Worm (Caenorhabditis elegans) whole organism, midembryonic: Measurements from ENCODE around the gene K01A2.5.
"Not testable (repeated sequence)": the region's sequence is repeated elsewhere in the genome, so short reads cannot be mapped to it uniquely, and the experiment has no call there.

Experiments used
- T22C8.4 ChIP-seq: fragments of 200-800 bp; sonication (Bioruptor generic); IDR thresholded peaks from 2 replicates; pipeline ENCODE4 v1.3.6; 2022; ENCODE audit warnings: missing genetic modification characterization, missing compliant biosample characterization
- cog-1 ChIP-seq: sonication (generic microtip); optimal IDR thresholded peaks from 2 replicates; lab custom pipeline; 2016; ENCODE audit warnings: missing genetic modification characterization, missing compliant biosample characterization
- flt-1 ChIP-seq: fragments of 200-800 bp; sonication (Bioruptor generic); IDR thresholded peaks from 2 replicates; pipeline ENCODE4 v1.3.6; 2022; ENCODE audit warnings: missing genetic modification characterization, missing compliant biosample characterization
- klf-2 ChIP-seq: fragments of 200-800 bp; sonication (Bioruptor generic); conservative IDR thresholded peaks from 2 replicates; pipeline ENCODE4 v1.3.6; 2022; ENCODE audit warnings: missing genetic modification reagents, missing genetic modification characterization, missing compliant biosample characterization
- med-1 ChIP-seq: sonication (generic microtip); optimal IDR thresholded peaks from 2 replicates; lab custom pipeline; 2017; ENCODE audit warnings: missing genetic modification characterization, mild to moderate bottlenecking, missing compliant biosample characterization, antibody characterized with exemption, missing genetic modification reagents; ENCODE audit not compliant: insufficient read depth
- ref-1 ChIP-seq: fragments of 200-800 bp; sonication (Bioruptor generic); conservative IDR thresholded peaks from 2 replicates; pipeline ENCODE4 v1.3.6; 2022; ENCODE audit warnings: missing genetic modification reagents, missing genetic modification characterization, missing compliant biosample characterization
- tab-1 ChIP-seq: fragments of 200-800 bp; sonication (Bioruptor generic); IDR thresholded peaks from 2 replicates; pipeline ENCODE4 v1.3.6; 2022; ENCODE audit warnings: missing genetic modification characterization, missing compliant biosample characterization
- ztf-23 ChIP-seq: fragments of 200-800 bp; sonication (Bioruptor generic); IDR thresholded peaks from 2 replicates; pipeline ENCODE4 v1.3.6; 2022; ENCODE audit warnings: missing genetic modification reagents, missing genetic modification characterization, missing compliant biosample characterization
- ztf-29 ChIP-seq: fragments of 200-800 bp; sonication (Bioruptor generic); IDR thresholded peaks from 2 replicates; pipeline ENCODE4 v1.3.6; 2022; ENCODE audit warnings: missing genetic modification reagents, missing genetic modification characterization, missing compliant biosample characterization

Gene K01A2.5

ce11 chrII:307154-307553 is 6.1 kb downstream of the K01A2.5 start, which contains the start of gene K01A2.4:
TSS of gene K01A2.4 (plus strand) at chrII:307454.
- TF ChIP-seq med-1 (GFP tag; lab: Kevin White, UChicago) (no peak), klf-2 (GFP tag; lab: Robert Waterston, UW) (no peak), ref-1 (GFP tag; lab: Robert Waterston, UW) (no peak), ztf-23 (no peak), tab-1 (GFP tag; lab: Robert Waterston, UW) (no peak)

ce11 chrII:312110-312509 is 11.0 kb downstream of the K01A2.5 start, which contains the start of gene mps-2:
TSS of gene mps-2 (minus strand) at chrII:312210.
- TF ChIP-seq cog-1 (tag; lab: Kevin White, UChicago); klf-2 (GFP tag; lab: Robert Waterston, UW); T22C8.4 (GFP tag; lab: Robert Waterston, UW): not testable (repeated sequence)

ce11 chrII:313540-313939 is 12.5 kb downstream of the K01A2.5 start:
- TF ChIP-seq klf-2 (GFP tag; lab: Robert Waterston, UW) (no peak), ztf-23 (no peak), tab-1 (GFP tag; lab: Robert Waterston, UW) (no peak), ztf-29 (GFP tag; lab: Robert Waterston, UW) (no peak), cog-1 (tag; lab: Kevin White, UChicago) (no peak), T22C8.4 (GFP tag; lab: Robert Waterston, UW) (no peak), ref-1 (GFP tag; lab: Robert Waterston, UW) (no peak)

ce11 chrII:319459-319858 is 18.4 kb downstream of the K01A2.5 start, which contains the start of gene far-7:
TSS of gene far-7 (plus strand) at chrII:319789.
- TF ChIP-seq ztf-29 (GFP tag; lab: Robert Waterston, UW): no peak
- TF ChIP-seq tab-1 (GFP tag; lab: Robert Waterston, UW): no peak
- TF ChIP-seq ztf-23: no peak
- TF ChIP-seq med-1 (GFP tag; lab: Kevin White, UChicago): no peak
- TF ChIP-seq T22C8.4 (GFP tag; lab: Robert Waterston, UW): no peak
- TF ChIP-seq ref-1 (GFP tag; lab: Robert Waterston, UW): no peak
- no peak for TF ChIP-seq klf-2 (GFP tag; lab: Robert Waterston, UW)
- no peak for TF ChIP-seq flt-1 (GFP tag; lab: Robert Waterston, UW)
- TF ChIP-seq cog-1 (tag; lab: Kevin White, UChicago): no peak

ce11 chrII:320783-321182 is 19.7 kb downstream of the K01A2.5 start:
- TF ChIP-seq ztf-29 (GFP tag; lab: Robert Waterston, UW) (no peak), tab-1 (GFP tag; lab: Robert Waterston, UW) (no peak), flt-1 (GFP tag; lab: Robert Waterston, UW) (no peak), klf-2 (GFP tag; lab: Robert Waterston, UW) (no peak)

ce11 chrII:321183-321582 is 20.1 kb downstream of the K01A2.5 start:
- no peak for TF ChIP-seq med-1 (GFP tag; lab: Kevin White, UChicago)

- TF ChIP-seq klf-2 (GFP tag; lab: Robert Waterston, UW) (no peak), flt-1 (GFP tag; lab: Robert Waterston, UW) (no peak), ref-1 (GFP tag; lab: Robert Waterston, UW) (no peak), med-1 (GFP tag; lab: Kevin White, UChicago) (no peak), ztf-29 (GFP tag; lab: Robert Waterston, UW) (no peak), tab-1 (GFP tag; lab: Robert Waterston, UW) (no peak), ztf-23 (no peak), cog-1 (tag; lab: Kevin White, UChicago) (no peak), T22C8.4 (GFP tag; lab: Robert Waterston, UW) (no peak)
Observed at ce11 chrII:323048-323776, 22.1 kb downstream of the K01A2.5 start, which contains the start of gene K01A2.10. TSS of gene K01A2.10 (minus strand) at chrII:323098.

- no peak for TF ChIP-seq cog-1 (tag; lab: Kevin White, UChicago)
- no peak for TF ChIP-seq ztf-23
- TF ChIP-seq ref-1 (GFP tag; lab: Robert Waterston, UW): no peak
- TF ChIP-seq flt-1 (GFP tag; lab: Robert Waterston, UW): no peak
- TF ChIP-seq T22C8.4 (GFP tag; lab: Robert Waterston, UW): no peak
- TF ChIP-seq ztf-29 (GFP tag; lab: Robert Waterston, UW): no peak
- TF ChIP-seq tab-1 (GFP tag; lab: Robert Waterston, UW): no peak
- no peak for TF ChIP-seq med-1 (GFP tag; lab: Kevin White, UChicago)
- no peak for TF ChIP-seq klf-2 (GFP tag; lab: Robert Waterston, UW)
Observed at ce11 chrII:325639-326350, 24.7 kb downstream of the K01A2.5 start, which contains the start of gene sgcb-1. TSS of gene sgcb-1 (plus strand) at chrII:326300.

- TF ChIP-seq ztf-29 (GFP tag; lab: Robert Waterston, UW) (no peak), T22C8.4 (GFP tag; lab: Robert Waterston, UW) (no peak), ref-1 (GFP tag; lab: Robert Waterston, UW) (no peak), med-1 (GFP tag; lab: Kevin White, UChicago) (no peak), tab-1 (GFP tag; lab: Robert Waterston, UW) (no peak), flt-1 (GFP tag; lab: Robert Waterston, UW) (no peak), ztf-23 (no peak), klf-2 (GFP tag; lab: Robert Waterston, UW) (no peak), cog-1 (tag; lab: Kevin White, UChicago) (no peak)
Observed at ce11 chrII:332419-332818, 31.3 kb downstream of the K01A2.5 start, which contains the start of gene cbn-1. TSS of gene cbn-1 (minus strand) at chrII:332519.
